Worm (Caenorhabditis elegans) whole organism, young adult: Measurements from ENCODE around the gene F28H6.6.

Experiments used
- B0336.3 ChIP-seq: fragments of 200-800 bp; sonication (Bioruptor generic); IDR thresholded peaks from 2 replicates; pipeline ENCODE4 v1.3.6; 2022; ENCODE audit warnings: missing genetic modification characterization, missing compliant biosample characterization
- C06A6.2 ChIP-seq: fragments of 200-800 bp; sonication (Bioruptor generic); conservative IDR thresholded peaks from 2 replicates; pipeline ENCODE4 v1.3.6; 2022; ENCODE audit warnings: missing genetic modification characterization, missing compliant biosample characterization
- D2030.7 ChIP-seq: fragments of 200-800 bp; sonication (Bioruptor generic); IDR thresholded peaks from 2 replicates; pipeline ENCODE4 v1.3.6; 2022; ENCODE audit warnings: missing genetic modification reagents, missing genetic modification characterization, missing compliant biosample characterization
- F22D6.2 ChIP-seq: sonication (generic microtip); optimal IDR thresholded peaks from 2 replicates; lab custom pipeline; 2016; ENCODE audit warnings: mild to moderate bottlenecking, missing genetic modification characterization, missing compliant biosample characterization
- F39B2.1 ChIP-seq: fragments of 200-800 bp; sonication (Bioruptor generic); IDR thresholded peaks from 2 replicates; pipeline ENCODE4 v1.3.6; 2022; ENCODE audit warnings: missing genetic modification reagents, missing genetic modification characterization, missing compliant biosample characterization
- F55B11.4 ChIP-seq: sonication (generic microtip); optimal IDR thresholded peaks from 2 replicates; lab custom pipeline; 2016; ENCODE audit warnings: missing compliant biosample characterization, missing genetic modification characterization, borderline replicate concordance; ENCODE audit not compliant: insufficient read depth
- F57C9.4 ChIP-seq: sonication (generic microtip); optimal IDR thresholded peaks from 2 replicates; lab custom pipeline; 2017; ENCODE audit warnings: mild to moderate bottlenecking, missing genetic modification characterization, missing compliant biosample characterization
- K11D2.4 ChIP-seq: fragments of 200-800 bp; sonication (Bioruptor generic); IDR thresholded peaks from 2 replicates; pipeline ENCODE4 v1.3.6; 2022; ENCODE audit warnings: missing genetic modification reagents, missing genetic modification characterization, missing compliant biosample characterization
- Y67H2A.10 ChIP-seq: fragments of 200-800 bp; sonication (Bioruptor generic); conservative IDR thresholded peaks from 2 replicates; pipeline ENCODE4 v1.3.6; 2022; ENCODE audit warnings: missing genetic modification reagents, missing genetic modification characterization, missing compliant biosample characterization
- aptf-3 ChIP-seq: fragments of 200-800 bp; sonication (Bioruptor generic); IDR thresholded peaks from 2 replicates; pipeline ENCODE4 v1.3.6; 2022; ENCODE audit warnings: missing genetic modification characterization, missing compliant biosample characterization
- atf-7 ChIP-seq: sonication (generic microtip); optimal IDR thresholded peaks from 2 replicates; lab custom pipeline; 2017; ENCODE audit warnings: mild to moderate bottlenecking, missing genetic modification characterization, missing compliant biosample characterization
- athp-1 ChIP-seq: sonication (generic microtip); optimal IDR thresholded peaks from 2 replicates; lab custom pipeline; 2017; ENCODE audit warnings: mild to moderate bottlenecking, missing genetic modification characterization, missing compliant biosample characterization
- attf-5 ChIP-seq: fragments of 200-800 bp; sonication (Bioruptor generic); optimal IDR thresholded peaks from 2 replicates; lab custom pipeline; 2018; ENCODE audit warnings: mild to moderate bottlenecking, missing genetic modification characterization, missing compliant biosample characterization
- attf-6 ChIP-seq: fragments of 200-800 bp; sonication (Bioruptor generic); IDR thresholded peaks from 2 replicates; pipeline ENCODE4 v1.3.6; 2022; ENCODE audit warnings: missing genetic modification reagents, missing genetic modification characterization, missing compliant biosample characterization
- bed-1 ChIP-seq: fragments of 200-800 bp; sonication (Bioruptor generic); IDR thresholded peaks from 2 replicates; pipeline ENCODE4 v1.3.6; 2022; ENCODE audit warnings: missing genetic modification reagents, missing genetic modification characterization, missing compliant biosample characterization
- bed-2 ChIP-seq: fragments of 200-800 bp; sonication (Bioruptor generic); IDR thresholded peaks from 2 replicates; pipeline ENCODE4 v1.3.6; 2022; ENCODE audit warnings: missing genetic modification reagents, missing genetic modification characterization, missing compliant biosample characterization
- ccch-3 ChIP-seq: fragments of 200-800 bp; sonication (Bioruptor generic); optimal IDR thresholded peaks from 2 replicates; lab custom pipeline; 2018; ENCODE audit warnings: mild to moderate bottlenecking, missing genetic modification characterization, missing compliant biosample characterization
- cebp-1 ChIP-seq, 2 experiments: fragments of 200-800 bp in 1 of 2; sonication (Bioruptor generic) in 1 of 2; sonication (generic microtip) in 1 of 2; IDR thresholded peaks in 1 of 2; optimal IDR thresholded peaks in 1 of 2; 2 replicates each; pipeline versions ENCODE4 v1.3.6 to Lab custom; 2017 to 2022; ENCODE audit warnings: missing compliant biosample characterization in 2 of 2, missing genetic modification characterization in 2 of 2, mild to moderate bottlenecking in 1 of 2, missing genetic modification reagents in 1 of 2, moderate library complexity in 1 of 2
- cebp-2 ChIP-seq: fragments of 200-800 bp; sonication (Bioruptor generic); IDR thresholded peaks from 2 replicates; pipeline ENCODE4 v1.3.6; 2022; ENCODE audit warnings: missing genetic modification characterization, missing compliant biosample characterization
- ceh-100 ChIP-seq: fragments of 200-800 bp; sonication (Bioruptor generic); IDR thresholded peaks from 2 replicates; pipeline ENCODE4 v1.3.6; 2022; ENCODE audit warnings: missing genetic modification reagents, missing genetic modification characterization, missing compliant biosample characterization
- die-1 ChIP-seq: sonication (generic microtip); optimal IDR thresholded peaks from 2 replicates; lab custom pipeline; 2016; ENCODE audit warnings: missing genotype, mild to moderate bottlenecking, missing genetic modification characterization, missing compliant biosample characterization
- dox-1 ChIP-seq: fragments of 200-800 bp; sonication (Bioruptor generic); IDR thresholded peaks from 2 replicates; pipeline ENCODE4 v1.3.6; 2022; ENCODE audit warnings: missing genetic modification reagents, missing genetic modification characterization, missing compliant biosample characterization
- egl-44 ChIP-seq: fragments of 200-800 bp; sonication (Bioruptor generic); IDR thresholded peaks from 2 replicates; pipeline ENCODE4 v1.3.6; 2022; ENCODE audit warnings: missing genetic modification reagents, missing genetic modification characterization, missing compliant biosample characterization
- egrh-3 ChIP-seq: fragments of 200-800 bp; sonication (Bioruptor generic); IDR thresholded peaks from 2 replicates; pipeline ENCODE4 v1.3.6; 2022; ENCODE audit warnings: missing genetic modification reagents, missing genetic modification characterization, missing compliant biosample characterization
- ets-4 ChIP-seq: fragments of 200-800 bp; sonication (Bioruptor generic); optimal IDR thresholded peaks from 2 replicates; lab custom pipeline; 2018; ENCODE audit warnings: mild to moderate bottlenecking, missing genetic modification characterization, missing compliant biosample characterization
- gei-17 ChIP-seq: fragments of 200-800 bp; sonication (Bioruptor generic); optimal IDR thresholded peaks from 2 replicates; lab custom pipeline; 2018; ENCODE audit warnings: mild to moderate bottlenecking, missing genetic modification characterization, missing compliant biosample characterization
- lag-1 ChIP-seq: fragments of 200-800 bp; sonication (Bioruptor generic); IDR thresholded peaks from 2 replicates; pipeline ENCODE4 v1.3.6; 2022; ENCODE audit warnings: missing genetic modification reagents, missing genetic modification characterization, missing compliant biosample characterization
- let-607 ChIP-seq, 2 experiments: fragments of 200-800 bp in 1 of 2; sonication (Bioruptor generic) in 1 of 2; sonication (generic microtip) in 1 of 2; optimal IDR thresholded peaks; 2 replicates each; lab custom pipeline; 2016 to 2018; ENCODE audit warnings: mild to moderate bottlenecking in 2 of 2, missing compliant biosample characterization in 2 of 2, missing genetic modification characterization in 2 of 2, moderate library complexity in 2 of 2, missing genotype in 1 of 2
- lin-35 ChIP-seq, 3 experiments: fragments of 150-350 bp in 2 of 3; sonication (generic microtip) in 1 of 3; optimal IDR thresholded peaks; 2 replicates each; lab custom pipeline; 2014 to 2018; ENCODE audit warnings: missing biosample characterization in 3 of 3, missing genetic modification characterization in 3 of 3, missing genetic modification reagents in 3 of 3
- lin-40 ChIP-seq: sonication (generic microtip); optimal IDR thresholded peaks from 2 replicates; lab custom pipeline; 2016; ENCODE audit warnings: missing genetic modification characterization, mild to moderate bottlenecking, missing compliant biosample characterization, missing genotype, missing genetic modification reagents
- lsl-1 ChIP-seq: fragments of 200-800 bp; sonication (Bioruptor generic); optimal IDR thresholded peaks from 2 replicates; lab custom pipeline; 2018; ENCODE audit warnings: mild to moderate bottlenecking, missing genetic modification characterization, moderate library complexity, missing compliant biosample characterization
- mes-4 ChIP-seq: sonication (generic microtip); optimal IDR thresholded peaks from 2 replicates; lab custom pipeline; 2016; ENCODE audit warnings: missing genotype, missing genetic modification characterization, missing compliant biosample characterization
- nhr-179 ChIP-seq: sonication (generic microtip); optimal IDR thresholded peaks from 2 replicates; lab custom pipeline; 2016; ENCODE audit warnings: mild to moderate bottlenecking, missing genetic modification characterization, missing compliant biosample characterization
- nhr-90 ChIP-seq: sonication (generic microtip); optimal IDR thresholded peaks from 2 replicates; lab custom pipeline; 2016; ENCODE audit warnings: missing genotype, mild to moderate bottlenecking, missing genetic modification characterization, missing compliant biosample characterization
- pbrm-1 ChIP-seq: fragments of 200-800 bp; sonication (Bioruptor generic); IDR thresholded peaks from 2 replicates; pipeline ENCODE4 v1.3.6; 2022; ENCODE audit warnings: missing genetic modification reagents, missing genetic modification characterization, missing compliant biosample characterization
- rcor-1 ChIP-seq: fragments of 200-800 bp; sonication (Bioruptor generic); IDR thresholded peaks from 2 replicates; pipeline ENCODE4 v1.3.6; 2022; ENCODE audit warnings: missing genetic modification reagents, missing genetic modification characterization, missing compliant biosample characterization
- sdz-38 ChIP-seq: sonication (generic microtip); optimal IDR thresholded peaks from 2 replicates; lab custom pipeline; 2016; ENCODE audit warnings: missing genotype, missing genetic modification characterization, missing compliant biosample characterization
- snpc-1.3 ChIP-seq: sonication (generic microtip); optimal IDR thresholded peaks from 2 replicates; lab custom pipeline; 2017; ENCODE audit warnings: missing genetic modification characterization, mild to moderate bottlenecking, missing compliant biosample characterization, antibody characterized with exemption, moderate library complexity, missing genotype, missing genetic modification reagents; ENCODE audit not compliant: insufficient read depth
- snpc-3.4 ChIP-seq: sonication (generic microtip); optimal IDR thresholded peaks from 2 replicates; lab custom pipeline; 2017; ENCODE audit warnings: missing genetic modification characterization, mild to moderate bottlenecking, missing compliant biosample characterization, antibody characterized with exemption, moderate library complexity, missing genotype, missing genetic modification reagents
- snpc-4 ChIP-seq, 5 experiments: fragments of 150-350 bp in 1 of 5; sonication (generic microtip) in 4 of 5; optimal IDR thresholded peaks; 2 replicates each; lab custom pipeline; 2014 to 2018; ENCODE audit warnings: missing genetic modification characterization in 5 of 5, missing biosample characterization in 3 of 5, antibody characterized with exemption in 2 of 5, mild to moderate bottlenecking in 2 of 5, missing compliant biosample characterization in 2 of 5, missing genotype in 2 of 5, moderate library complexity in 2 of 5, missing genetic modification reagents in 1 of 5
- somi-1 ChIP-seq: fragments of 200-800 bp; sonication (Bioruptor generic); optimal IDR thresholded peaks from 2 replicates; lab custom pipeline; 2018; ENCODE audit warnings: mild to moderate bottlenecking, missing genetic modification characterization, missing compliant biosample characterization
- tbp1 ChIP-seq: fragments of 200-800 bp; sonication (Bioruptor generic); optimal IDR thresholded peaks from 2 replicates; lab custom pipeline; 2018; ENCODE audit warnings: mild to moderate bottlenecking, missing genetic modification characterization, missing compliant biosample characterization
- tlf-1 ChIP-seq: fragments of 200-800 bp; sonication (Bioruptor generic); optimal IDR thresholded peaks from 2 replicates; lab custom pipeline; 2018; ENCODE audit warnings: mild to moderate bottlenecking, missing genetic modification characterization, missing compliant biosample characterization
- unc-130 ChIP-seq: sonication (generic microtip); optimal IDR thresholded peaks from 2 replicates; lab custom pipeline; 2016; ENCODE audit warnings: missing genetic modification reagents, missing genetic modification characterization, missing compliant biosample characterization
- zfh-2 ChIP-seq: fragments of 200-800 bp; sonication (Bioruptor generic); conservative IDR thresholded peaks from 2 replicates; pipeline ENCODE4 v1.3.6; 2022; ENCODE audit warnings: missing genetic modification reagents, missing genetic modification characterization, missing compliant biosample characterization
- zim-3 ChIP-seq: sonication (generic microtip); optimal IDR thresholded peaks from 2 replicates; lab custom pipeline; 2017; ENCODE audit warnings: mild to moderate bottlenecking, missing genetic modification characterization, moderate library complexity, missing compliant biosample characterization
- ztf-28 ChIP-seq: fragments of 200-800 bp; sonication (Bioruptor generic); IDR thresholded peaks from 2 replicates; pipeline ENCODE4 v1.3.6; 2022; ENCODE audit warnings: missing genetic modification reagents, missing genetic modification characterization, missing compliant biosample characterization

Gene F28H6.6

ce11 chrX:14169569-14170031, 43.9 kb upstream of the F28H6.6 start, which contains the start of gene sym-4 (continued):
- TF ChIP-seq attf-5, result peak; percentile 98
- TF ChIP-seq tbp1 (GFP tag; lab: Kevin White, UChicago), result peak; percentile 68
- peak; percentile 80 for TF ChIP-seq cebp-1 (GFP tag; IDR thresholded peaks at IDR 0.05; lab: Robert Waterston, UW)
- peak; percentile 93 for TF ChIP-seq cebp-1 (tag; optimal IDR thresholded peaks at IDR 0.05; lab: Kevin White, UChicago)
- peak; percentile 98 for TF ChIP-seq ets-4 (GFP tag; lab: Kevin White, UChicago)
- peak; percentile 95 for TF ChIP-seq dox-1
- TF ChIP-seq tlf-1 (GFP tag; lab: Kevin White, UChicago), result peak; percentile 24
- TF ChIP-seq ceh-100 (GFP tag; lab: Robert Waterston, UW), result no peak
- TF ChIP-seq F57C9.4 (tag; lab: Kevin White, UChicago), result no peak
- peak; percentile 82 for TF ChIP-seq athp-1 (tag; lab: Kevin White, UChicago)
- TF ChIP-seq let-607 (tag; optimal IDR thresholded peaks at IDR 0.05; lab: Kevin White, UChicago), result peak; percentile 69
- no peak for TF ChIP-seq snpc-3.4 (tag; lab: Kevin White, UChicago)
- no peak for TF ChIP-seq snpc-4 (GFP tag; optimal IDR thresholded peaks at IDR 0.05; lab: Kevin White, UChicago)
- peak; percentile 4 to 79 (median 66) for TF ChIP-seq snpc-4 (tag; optimal IDR thresholded peaks at IDR 0.05; lab: Kevin White, UChicago)
- no peak for TF ChIP-seq mes-4
- TF ChIP-seq lin-35 (GFP tag; optimal IDR thresholded peaks at IDR 0.05; lab: Kevin White, UChicago), result peak in 1 of 3 experiments; percentile 77
- no peak for TF ChIP-seq zim-3
- TF ChIP-seq K11D2.4 (GFP tag; lab: Robert Waterston, UW), result peak; percentile 84
- TF ChIP-seq F22D6.2 (tag; lab: Kevin White, UChicago), result no peak
- TF ChIP-seq nhr-179, result no peak
- peak; percentile 85 for TF ChIP-seq C06A6.2 (GFP tag; lab: Robert Waterston, UW)
- TF ChIP-seq sdz-38, result no peak
- TF ChIP-seq ccch-3 (GFP tag; lab: Kevin White, UChicago), result no peak
- TF ChIP-seq attf-6 (GFP tag; lab: Robert Waterston, UW), result no peak
- no peak for TF ChIP-seq cebp-2 (GFP tag; lab: Robert Waterston, UW)
- TF ChIP-seq aptf-3 (GFP tag; lab: Robert Waterston, UW), result no peak
- peak; percentile 72; the same call in 1 of the 2 replicates for TF ChIP-seq pbrm-1
- TF ChIP-seq zfh-2 (GFP tag; lab: Robert Waterston, UW), result peak; percentile 89
- peak; percentile 85; the same call in 1 of the 2 replicates for TF ChIP-seq egl-44 (GFP tag; lab: Robert Waterston, UW)
- no peak for TF ChIP-seq ztf-28 (GFP tag; lab: Robert Waterston, UW)
- no peak for TF ChIP-seq unc-130
- TF ChIP-seq rcor-1, result peak; percentile 54
- peak; percentile 69 for TF ChIP-seq somi-1 (GFP tag; lab: Kevin White, UChicago)
- peak; percentile 90 for TF ChIP-seq lin-40 (tag; lab: Kevin White, UChicago)
- TF ChIP-seq bed-1 (GFP tag; lab: Robert Waterston, UW), result no peak
- no peak for TF ChIP-seq lsl-1 (GFP tag; lab: Kevin White, UChicago)
- no peak for TF ChIP-seq snpc-1.3 (tag; lab: Kevin White, UChicago)
- TF ChIP-seq atf-7 (tag; lab: Kevin White, UChicago), result peak; percentile 78
- TF ChIP-seq F39B2.1 (GFP tag; lab: Robert Waterston, UW), result no peak
- TF ChIP-seq D2030.7, result no peak
- TF ChIP-seq bed-2 (GFP tag; lab: Robert Waterston, UW), result no peak
- TF ChIP-seq gei-17 (GFP tag; lab: Kevin White, UChicago), result peak; percentile 64
- TF ChIP-seq Y67H2A.10 (GFP tag; lab: Robert Waterston, UW), result peak; percentile 73; the same call in 1 of the 2 replicates
- TF ChIP-seq nhr-90, result peak; percentile 91
- 0 out of 2 replicates have a peak, but pooled peaks have one; percentile 27 for TF ChIP-seq egrh-3 (GFP tag; lab: Robert Waterston, UW)
- no peak for TF ChIP-seq lag-1
- peak; percentile 59 for TF ChIP-seq die-1 (tag; lab: Kevin White, UChicago)
- TF ChIP-seq F55B11.4 (tag; lab: Kevin White, UChicago), result no peak
- TF ChIP-seq B0336.3 (GFP tag; lab: Robert Waterston, UW), result peak; percentile 89
